Fruit fly (Drosophila melanogaster): ENCODE results near the gene CG14882.
A peak's percentile ranks its signal among the peaks of the same experiment; 100 is the strongest.

The CG14882 gene

dm6 chr3R:16432665-16433065, 10.3 kb upstream of the CG14882 start, which contains the start of gene Fntb:
Gene Fntb (plus strand): TSS chr3R:16432998.
- peak; percentile 47 for TF ChIP-seq CG6792 (GFP tag; optimal IDR thresholded peaks at IDR 0.05)
- peak; percentile 46 for TF ChIP-seq CG31627 (GFP tag; optimal IDR thresholded peaks at IDR 0.05)
- no peak for TF ChIP-seq CG9139 (GFP tag; optimal IDR thresholded peaks at IDR 0.05)
- TF ChIP-seq Gug (GFP tag; IDR thresholded peaks at IDR 0.05) = peak; percentile 58; the same call in 1 of the 2 replicates
- TF ChIP-seq CG11762 (GFP tag; optimal IDR thresholded peaks at IDR 0.05; ENCODE audit: insufficient read depth) = peak; percentile 33
- TF ChIP-seq esn (GFP tag; optimal IDR thresholded peaks at IDR 0.05) = peak; percentile 78
- TF ChIP-seq CG6163 (GFP tag; IDR thresholded peaks at IDR 0.05) = 0 out of 3 replicates have a peak, but pooled peaks have one; percentile 50
- peak; percentile 67 for TF ChIP-seq achi (GFP tag; optimal IDR thresholded peaks at IDR 0.05)
- TF ChIP-seq CG3032 (tag; optimal IDR thresholded peaks at IDR 0.05) = peak; percentile 66
- TF ChIP-seq Ets21C (GFP tag; optimal IDR thresholded peaks at IDR 0.05) = no peak
- peak; percentile 70 for TF ChIP-seq dsx (GFP tag; optimal IDR thresholded peaks at IDR 0.05; ENCODE audit: poor library complexity, severe bottlenecking)
- TF ChIP-seq vri (GFP tag; optimal IDR thresholded peaks at IDR 0.05) = peak; percentile 53
- TF ChIP-seq Hr4 (GFP tag; optimal IDR thresholded peaks at IDR 0.05) = no peak
- no peak for TF ChIP-seq svp (GFP tag)
- TF ChIP-seq CG4318 (GFP tag; optimal IDR thresholded peaks at IDR 0.05) = no peak
- TF ChIP-seq Blimp-1 (GFP tag; optimal IDR thresholded peaks at IDR 0.05) = no peak
- no peak for TF ChIP-seq fkh (GFP tag; optimal IDR thresholded peaks at IDR 0.05)
- TF ChIP-seq CG6854 (GFP tag; optimal IDR thresholded peaks at IDR 0.05) = no peak
- TF ChIP-seq Smox (GFP tag; optimal IDR thresholded peaks at IDR 0.05) = no peak
- no peak for TF ChIP-seq CG6276 (GFP tag; optimal IDR thresholded peaks at IDR 0.05)
- TF ChIP-seq CG10631 (GFP tag; optimal IDR thresholded peaks at IDR 0.05) = no peak
- peak; percentile 90 for TF ChIP-seq Eip78C (GFP tag)
- peak; percentile 61 for TF ChIP-seq topi (GFP tag; optimal IDR thresholded peaks at IDR 0.05)
- TF ChIP-seq CG6808 (GFP tag; optimal IDR thresholded peaks at IDR 0.05) = no peak
- peak; percentile 18 for TF ChIP-seq Eip93F (GFP tag; optimal IDR thresholded peaks at IDR 0.05)
- TF ChIP-seq dac (GFP tag; optimal IDR thresholded peaks at IDR 0.05) = no peak
- TF ChIP-seq CG34406 (GFP tag; optimal IDR thresholded peaks at IDR 0.05) = no peak
- no peak for TF ChIP-seq CG16779 (tag; optimal IDR thresholded peaks at IDR 0.05)
- TF ChIP-seq CG8632 (GFP tag; optimal IDR thresholded peaks at IDR 0.05) = no peak
- TF ChIP-seq Sox14 (GFP tag; optimal IDR thresholded peaks at IDR 0.05) = peak; percentile 52
- no peak for TF ChIP-seq CG1621 (tag; optimal IDR thresholded peaks at IDR 0.05)
- no peak for TF ChIP-seq CG11902 (GFP tag; optimal IDR thresholded peaks at IDR 0.05)
- TF ChIP-seq OdsH (GFP tag; optimal IDR thresholded peaks at IDR 0.05) = no peak
- no peak for TF ChIP-seq CG7368 (GFP tag; optimal IDR thresholded peaks at IDR 0.05)
- no peak for TF ChIP-seq pdm3 (GFP tag; optimal IDR thresholded peaks at IDR 0.05)
- peak; percentile 7 for TF ChIP-seq fd59A (GFP tag; optimal IDR thresholded peaks at IDR 0.05)
- no peak for TF ChIP-seq CG32006 (GFP tag; optimal IDR thresholded peaks at IDR 0.05)
- TF ChIP-seq salr (GFP tag; optimal IDR thresholded peaks at IDR 0.05) = peak in 1 of 2 experiments; percentile 61
- no peak for TF ChIP-seq CG10669 (GFP tag; optimal IDR thresholded peaks at IDR 0.05)
- no peak for TF ChIP-seq ss (GFP tag; optimal IDR thresholded peaks at IDR 0.05)
- no peak for TF ChIP-seq fd85E (GFP tag; optimal IDR thresholded peaks at IDR 0.05)
- TF ChIP-seq CG11294 (GFP tag; IDR thresholded peaks at IDR 0.05) = no peak
- TF ChIP-seq CG8319 (GFP tag; optimal IDR thresholded peaks at IDR 0.05) = no peak
- peak; percentile 45 for TF ChIP-seq cyc (GFP tag; optimal IDR thresholded peaks at IDR 0.05)
- TF ChIP-seq CG8119 (GFP tag; IDR thresholded peaks at IDR 0.05) = peak; percentile 57; the same call in 2 of the 3 replicates
- peak; percentile 50 for TF ChIP-seq Lpt (GFP tag; optimal IDR thresholded peaks at IDR 0.05)
- TF ChIP-seq CG3919 (GFP tag; optimal IDR thresholded peaks at IDR 0.05) = no peak
- TF ChIP-seq spab (GFP tag; optimal IDR thresholded peaks at IDR 0.05) = no peak
- no peak for TF ChIP-seq net (GFP tag; optimal IDR thresholded peaks at IDR 0.05)
- no peak for TF ChIP-seq Sox102F (GFP tag; optimal IDR thresholded peaks at IDR 0.05)
- TF ChIP-seq Eip75B (GFP tag; optimal IDR thresholded peaks at IDR 0.05) = no peak
- TF ChIP-seq lz (GFP tag; optimal IDR thresholded peaks at IDR 0.05) = peak; percentile 76

Measured in whole organism, prepupa.